Fruit fly (Drosophila melanogaster) whole organism, wandering third instar larva: ENCODE data around the gene sinah.

Experiments
- Abd-B ChIP-seq: fragments of >200 bp; optimal IDR thresholded peaks from 2 replicates; lab custom pipeline; 2017; ENCODE audit warnings: missing biosample characterization, missing genetic modification characterization
- CG32264 ChIP-seq: fragments of 200-800 bp; sonication (Bioruptor generic); optimal IDR thresholded peaks from 2 replicates; lab custom pipeline; 2016; ENCODE audit warnings: missing biosample characterization, missing genetic modification characterization
- CrebA ChIP-seq: fragments of 200-800 bp; sonication (Bioruptor generic); optimal IDR thresholded peaks from 2 replicates; lab custom pipeline; 2016; ENCODE audit warnings: missing biosample characterization, mild to moderate bottlenecking, missing genetic modification characterization, borderline replicate concordance
- Dif ChIP-seq: fragments of 200-275, 200-300 bp; sonication (Bioruptor generic); optimal IDR thresholded peaks from 2 replicates; lab custom pipeline; 2018; ENCODE audit warnings: missing biosample characterization, missing genetic modification characterization; ENCODE audit not compliant: partially characterized antibody
- GATAd ChIP-seq: sonication (Bioruptor generic); optimal IDR thresholded peaks from 2 replicates; lab custom pipeline; 2016; ENCODE audit warnings: missing biosample characterization, missing genetic modification characterization
- HLH106 ChIP-seq: fragments of 200-800 bp; optimal IDR thresholded peaks from 3 replicates; lab custom pipeline; 2019; ENCODE audit warnings: missing biosample characterization, mild to moderate bottlenecking, missing genetic modification characterization, moderate library complexity
- Hnf4 ChIP-seq: fragments of 200-800 bp; sonication (Bioruptor generic); optimal IDR thresholded peaks from 2 replicates; lab custom pipeline; 2016; ENCODE audit warnings: missing biosample characterization, mild to moderate bottlenecking, missing genetic modification characterization
- Hr78 ChIP-seq: fragments of >200 bp; optimal IDR thresholded peaks from 2 replicates; lab custom pipeline; 2017; ENCODE audit warnings: missing biosample characterization, missing genetic modification characterization
- N ChIP-seq: fragments of >200 bp; optimal IDR thresholded peaks from 2 replicates; lab custom pipeline; 2018; ENCODE audit warnings: missing biosample characterization, missing external identifiers, missing genetic modification characterization
- OdsH ChIP-seq: fragments of 200-800 bp; sonication (Bioruptor generic); optimal IDR thresholded peaks from 2 replicates; lab custom pipeline; 2016; ENCODE audit warnings: missing biosample characterization, mild to moderate bottlenecking, missing genetic modification characterization
- Rel ChIP-seq, 2 experiments: fragments of 200-800 bp; sonication (Bioruptor generic) in 1 of 2; optimal IDR thresholded peaks; 2 replicates in 1 of 2; 3 replicates in 1 of 2; lab custom pipeline; 2016 to 2019; ENCODE audit warnings: mild to moderate bottlenecking in 2 of 2, missing biosample characterization in 2 of 2, missing genetic modification characterization in 2 of 2, moderate library complexity in 1 of 2
- Sp1 ChIP-seq: fragments of 200-800 bp; sonication (Bioruptor generic); optimal IDR thresholded peaks from 3 replicates; lab custom pipeline; 2019; ENCODE audit warnings: missing biosample characterization, mild to moderate bottlenecking, missing genetic modification characterization, moderate library complexity
- brk ChIP-seq: fragments of 200-800 bp; sonication (Bioruptor generic); optimal IDR thresholded peaks from 2 replicates; lab custom pipeline; 2016; ENCODE audit warnings: missing biosample characterization, mild to moderate bottlenecking, missing genetic modification characterization
- dl ChIP-seq, 2 experiments: fragments of 175-275, 200-275 bp in 1 of 2; fragments of 200-275 bp in 1 of 2; sonication (Bioruptor generic); optimal IDR thresholded peaks; lab custom pipeline; 2018; ENCODE audit warnings: mild to moderate bottlenecking in 2 of 2, missing biosample characterization in 2 of 2, missing genetic modification characterization in 2 of 2, moderate library complexity in 2 of 2; ENCODE audit not compliant: partially characterized antibody in 2 of 2, insufficient read depth in 1 of 2
- dmrt93B ChIP-seq: fragments of 200-800 bp; sonication (Bioruptor generic); optimal IDR thresholded peaks from 2 replicates; lab custom pipeline; 2018; ENCODE audit warnings: missing biosample characterization, mild to moderate bottlenecking, missing genetic modification characterization
- dsf ChIP-seq: sonication (Bioruptor generic); optimal IDR thresholded peaks from 2 replicates; lab custom pipeline; 2016; ENCODE audit warnings: missing biosample characterization, missing genetic modification characterization, borderline replicate concordance
- ey ChIP-seq: fragments of 200-800 bp; sonication (Bioruptor generic); optimal IDR thresholded peaks from 2 replicates; lab custom pipeline; 2016; ENCODE audit warnings: missing biosample characterization, missing genetic modification characterization
- fru ChIP-seq: fragments of 200-800 bp; sonication (Bioruptor generic); optimal IDR thresholded peaks from 3 replicates; lab custom pipeline; 2016; ENCODE audit warnings: missing biosample characterization, mild to moderate bottlenecking, missing genetic modification characterization
- lola ChIP-seq: fragments of >200 bp; optimal IDR thresholded peaks from 2 replicates; lab custom pipeline; 2017; ENCODE audit warnings: missing biosample characterization, missing genetic modification characterization
- pan ChIP-seq: fragments of >200 bp; optimal IDR thresholded peaks from 2 replicates; lab custom pipeline; 2017
- rgr ChIP-seq: fragments of 200-800 bp; sonication (Bioruptor generic); optimal IDR thresholded peaks from 3 replicates; lab custom pipeline; 2016; ENCODE audit warnings: missing biosample characterization, mild to moderate bottlenecking, missing genetic modification characterization
- sage ChIP-seq: fragments of 200-800 bp; sonication (Bioruptor generic); optimal IDR thresholded peaks from 2 replicates; lab custom pipeline; 2016; ENCODE audit warnings: missing biosample characterization, mild to moderate bottlenecking, missing genetic modification characterization
- sv ChIP-seq: fragments of 200-800 bp; sonication (Bioruptor generic); optimal IDR thresholded peaks from 3 replicates; lab custom pipeline; 2016; ENCODE audit warnings: missing biosample characterization, missing genetic modification characterization
- tai ChIP-seq: sonication (Bioruptor generic); optimal IDR thresholded peaks from 2 replicates; lab custom pipeline; 2016; ENCODE audit warnings: missing biosample characterization, missing genetic modification characterization
- woc ChIP-seq: sonication (Bioruptor generic); optimal IDR thresholded peaks from 2 replicates; lab custom pipeline; 2016; ENCODE audit warnings: missing biosample characterization, mild to moderate bottlenecking, missing genetic modification characterization

The sinah gene

DNA sequence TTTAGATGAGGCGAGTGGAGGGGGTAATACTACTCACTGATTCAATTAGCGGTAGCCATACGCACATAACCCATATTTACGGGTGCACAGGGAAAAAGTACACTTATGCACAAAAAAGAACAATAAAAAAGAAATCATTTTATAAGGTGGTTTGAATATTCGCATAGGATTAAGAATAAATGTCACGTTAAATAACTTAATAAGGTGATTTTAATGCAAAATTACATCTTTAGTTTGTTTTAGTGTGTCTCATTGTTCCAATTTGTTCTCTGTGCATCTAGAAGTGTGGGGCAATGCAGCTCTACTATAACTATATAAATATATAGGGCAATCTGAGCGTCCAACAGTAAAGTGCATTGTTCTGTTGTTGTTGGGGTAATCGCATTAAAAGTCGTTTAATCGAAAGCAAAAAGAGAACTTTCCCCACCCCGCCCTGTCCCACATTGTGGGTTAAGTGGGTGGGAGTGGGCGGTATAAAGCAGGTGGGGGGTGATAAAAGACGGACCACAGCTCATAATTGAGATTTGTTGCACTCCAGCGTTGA, 33.9 kb downstream of the sinah start:
- TF ChIP-seq tai (GFP tag; lab: Kevin White, UChicago) = no peak
- TF ChIP-seq Hr78 (GFP tag; lab: Kevin White, UChicago) = no peak
- TF ChIP-seq Rel (GFP tag; optimal IDR thresholded peaks at IDR 0.05; lab: Kevin White, UChicago) = no peak
- no peak for TF ChIP-seq Rel (tag; optimal IDR thresholded peaks at IDR 0.05; lab: Kevin White, UChicago)
- TF ChIP-seq fru (GFP tag; lab: Kevin White, UChicago) = no peak
- TF ChIP-seq dl (GFP tag; optimal IDR thresholded peaks at IDR 0.05; lab: Kevin White, UChicago; ENCODE audit: insufficient read depth in 1 of 2, partially characterized antibody in 2 of 2) = no peak
- TF ChIP-seq brk = no peak
- TF ChIP-seq Sp1 (GFP tag; lab: Kevin White, UChicago) = no peak
- no peak for TF ChIP-seq Abd-B (GFP tag; lab: Kevin White, UChicago)
- TF ChIP-seq OdsH (GFP tag; lab: Kevin White, UChicago) = no peak
- no peak for TF ChIP-seq sv (GFP tag; lab: Kevin White, UChicago)
- TF ChIP-seq CG32264 = no peak
- no peak for TF ChIP-seq rgr (GFP tag; lab: Kevin White, UChicago)
- TF ChIP-seq lola (GFP tag; lab: Kevin White, UChicago) = no peak
- no peak for TF ChIP-seq pan (lab: Kevin White, UChicago)
- no peak for TF ChIP-seq ey (GFP tag; lab: Kevin White, UChicago)
- TF ChIP-seq GATAd = no peak
- no peak for TF ChIP-seq CrebA (GFP tag; lab: Kevin White, UChicago)
- no peak for TF ChIP-seq woc

DNA sequence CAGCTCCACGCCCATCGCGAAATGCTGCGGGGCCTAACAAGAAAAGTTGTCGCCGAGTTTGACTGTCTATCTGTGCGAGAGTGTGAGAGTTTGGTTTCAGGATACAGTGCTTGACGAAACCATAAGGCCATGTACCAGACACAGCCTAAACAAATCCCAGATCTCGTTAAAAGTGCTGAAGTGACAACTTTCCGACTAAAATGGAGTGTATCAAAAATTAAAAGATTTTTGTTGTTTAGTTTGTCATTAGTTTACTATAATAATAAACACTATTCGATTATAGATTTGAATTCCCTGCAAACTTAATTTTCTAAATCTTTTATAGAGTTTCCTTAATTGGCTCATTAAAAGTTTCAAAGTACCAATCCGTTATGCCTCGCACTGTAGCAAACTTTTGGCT, 34.8 kb downstream of the sinah start:
- TF ChIP-seq sage (GFP tag; lab: Kevin White, UChicago) (no peak), brk (no peak), Hr78 (GFP tag; lab: Kevin White, UChicago) (no peak), fru (GFP tag; lab: Kevin White, UChicago) (no peak), HLH106 (no peak), ey (GFP tag; lab: Kevin White, UChicago) (no peak)

DNA sequence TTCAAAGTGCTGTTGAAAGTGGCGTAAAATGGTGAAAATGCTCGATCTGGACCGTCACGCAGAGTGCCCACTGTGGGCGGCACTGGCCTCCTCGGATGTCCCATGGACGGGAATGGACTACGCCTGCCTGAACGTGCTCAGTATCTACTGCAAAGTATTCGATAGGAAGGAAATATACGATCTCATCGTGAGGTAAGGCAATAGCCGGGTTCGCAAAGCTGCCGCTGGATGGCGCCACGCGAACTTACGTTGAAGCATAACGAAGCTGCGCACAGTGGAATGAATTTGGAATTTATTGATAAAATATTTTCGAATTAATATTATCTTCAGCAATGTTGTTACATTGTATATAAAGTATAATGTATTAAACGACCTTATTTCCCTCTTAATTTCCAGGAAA, 37.5 kb downstream of the sinah start:
- TF ChIP-seq CG32264 (no peak), GATAd (no peak), Dif (no peak), sv (GFP tag; lab: Kevin White, UChicago) (no peak), CrebA (GFP tag; lab: Kevin White, UChicago) (no peak), Hnf4 (GFP tag; lab: Kevin White, UChicago) (no peak), Sp1 (GFP tag; lab: Kevin White, UChicago) (no peak), dsf (GFP tag; lab: Kevin White, UChicago) (no peak), dmrt93B (no peak), brk (no peak), N (GFP tag; lab: Kevin White, UChicago) (no peak), woc (no peak)
